Worm (Caenorhabditis elegans) whole organism, L1 larva: ENCODE data around the gene cpna-2.

Experiments used
- C04F5.9 ChIP-seq: sonication (generic microtip); optimal IDR thresholded peaks from 2 replicates; lab custom pipeline; 2016; ENCODE audit warnings: missing genetic modification characterization, missing compliant biosample characterization
- C34B4.2 ChIP-seq: sonication (generic microtip); optimal IDR thresholded peaks from 2 replicates; lab custom pipeline; 2017; ENCODE audit warnings: mild to moderate bottlenecking, missing genetic modification characterization, missing compliant biosample characterization
- ama-1 ChIP-seq: fragments of 150-350 bp; optimal IDR thresholded peaks from 2 replicates; lab custom pipeline; 2014
- blmp-1 ChIP-seq: fragments of 150-350 bp; optimal IDR thresholded peaks from 2 replicates; lab custom pipeline; 2014; ENCODE audit warnings: missing biosample characterization, missing genetic modification characterization
- ceh-8 ChIP-seq: fragments of 200-800 bp; sonication (Bioruptor generic); optimal IDR thresholded peaks from 2 replicates; lab custom pipeline; 2018; ENCODE audit warnings: mild to moderate bottlenecking, missing genetic modification characterization, moderate library complexity, missing compliant biosample characterization
- ceh-82 ChIP-seq, 3 experiments: fragments of 150-350 bp in 1 of 3; sonication (generic microtip) in 2 of 3; optimal IDR thresholded peaks; 2 replicates each; lab custom pipeline; 2014 to 2017; ENCODE audit warnings: missing biosample characterization in 3 of 3, missing genetic modification characterization in 3 of 3
- ceh-88 ChIP-seq: fragments of 200-800 bp; sonication (Bioruptor generic); IDR thresholded peaks from 2 replicates; pipeline ENCODE4 v1.3.6; 2022; ENCODE audit warnings: missing genetic modification characterization, missing compliant biosample characterization
- ceh-90 ChIP-seq: sonication (generic microtip); optimal IDR thresholded peaks from 2 replicates; lab custom pipeline; 2016; ENCODE audit warnings: missing genetic modification characterization, missing compliant biosample characterization
- dsc-1 ChIP-seq: sonication (generic microtip); optimal IDR thresholded peaks from 2 replicates; lab custom pipeline; 2016; ENCODE audit warnings: mild to moderate bottlenecking, missing genetic modification characterization, missing compliant biosample characterization
- efl-1 ChIP-seq, 4 experiments: fragments of 150-350 bp; optimal IDR thresholded peaks in 3 of 4; peaks in 1 of 4; 1 replicate in 1 of 4; 2 replicates in 3 of 4; lab custom pipeline; 2014; ENCODE audit warnings: missing biosample characterization in 2 of 4, missing genetic modification characterization in 2 of 4, missing genetic modification reagents in 2 of 4
- efl-3 ChIP-seq: fragments of 200-800 bp; sonication (Bioruptor generic); optimal IDR thresholded peaks from 2 replicates; lab custom pipeline; 2018; ENCODE audit warnings: mild to moderate bottlenecking, missing genetic modification characterization, missing compliant biosample characterization
- egl-13 ChIP-seq: sonication (generic microtip); optimal IDR thresholded peaks from 2 replicates; lab custom pipeline; 2016; ENCODE audit warnings: missing genotype, missing genetic modification reagents, missing genetic modification characterization, missing compliant biosample characterization
- elt-2 ChIP-seq: sonication (generic microtip); optimal IDR thresholded peaks from 2 replicates; lab custom pipeline; 2016; ENCODE audit warnings: missing genetic modification characterization, mild to moderate bottlenecking, inconsistent platforms, missing compliant biosample characterization, missing genetic modification reagents
- elt-3 ChIP-seq, 6 experiments: fragments of 150-350 bp in 1 of 6; sonication (generic microtip); optimal IDR thresholded peaks; 2 replicates each; lab custom pipeline; 2017 to 2018; ENCODE audit warnings: missing biosample characterization in 6 of 6, missing genetic modification characterization in 6 of 6, inconsistent platforms in 1 of 6
- fkh-10 ChIP-seq: sonication (generic microtip); optimal IDR thresholded peaks from 2 replicates; lab custom pipeline; 2017; ENCODE audit warnings: missing biosample characterization, missing genetic modification reagents, missing genetic modification characterization
- fos-1 ChIP-seq: fragments of 150-350 bp; optimal IDR thresholded peaks from 2 replicates; lab custom pipeline; 2014; ENCODE audit warnings: missing biosample characterization, missing genetic modification characterization
- grh-1 ChIP-seq: fragments of 200-800 bp; sonication (Bioruptor generic); IDR thresholded peaks from 2 replicates; pipeline ENCODE4 v1.3.6; 2022; ENCODE audit warnings: missing genetic modification reagents, missing genetic modification characterization, missing compliant biosample characterization
- jun-1 ChIP-seq: fragments of 150-350 bp; optimal IDR thresholded peaks from 2 replicates; lab custom pipeline; 2014; ENCODE audit warnings: missing biosample characterization, missing genetic modification reagents, missing genetic modification characterization
- lin-14 ChIP-seq: fragments of 200-800 bp; sonication (Bioruptor generic); optimal IDR thresholded peaks from 2 replicates; lab custom pipeline; 2018; ENCODE audit warnings: mild to moderate bottlenecking, missing genetic modification characterization, moderate library complexity, missing compliant biosample characterization
- lin-15B ChIP-seq: fragments of 150-350 bp; sonication (generic microtip); optimal IDR thresholded peaks from 3 replicates; lab custom pipeline; 2014; ENCODE audit warnings: missing biosample characterization, missing genetic modification characterization
- lin-35 ChIP-seq, 2 experiments: fragments of 150-350 bp; optimal IDR thresholded peaks; 2 replicates each; lab custom pipeline; 2014; ENCODE audit warnings: missing biosample characterization in 2 of 2, missing genetic modification characterization in 2 of 2, missing genetic modification reagents in 2 of 2
- lin-39 ChIP-seq: fragments of 150-350 bp; optimal IDR thresholded peaks from 2 replicates; lab custom pipeline; 2014; ENCODE audit warnings: missing biosample characterization, missing genetic modification reagents, missing genetic modification characterization
- lir-3 ChIP-seq: sonication (generic microtip); optimal IDR thresholded peaks from 2 replicates; lab custom pipeline; 2016; ENCODE audit warnings: mild to moderate bottlenecking, missing genetic modification characterization, moderate library complexity, missing compliant biosample characterization; ENCODE audit not compliant: poor library complexity
- lsy-2 ChIP-seq, 2 experiments: fragments of 150-350 bp; optimal IDR thresholded peaks; 2 replicates each; lab custom pipeline; 2014; ENCODE audit warnings: missing biosample characterization in 2 of 2, missing genetic modification characterization in 2 of 2
- mab-9 ChIP-seq: fragments of 200-800 bp; sonication (Bioruptor generic); IDR thresholded peaks from 2 replicates; pipeline ENCODE4 v1.3.6; 2022; ENCODE audit warnings: missing genetic modification reagents, missing genetic modification characterization, missing compliant biosample characterization
- mdl-1 ChIP-seq, 2 experiments: fragments of 150-350 bp; optimal IDR thresholded peaks; 2 replicates each; lab custom pipeline; 2014 to 2017; ENCODE audit warnings: missing biosample characterization in 2 of 2, missing genetic modification characterization in 2 of 2, inconsistent platforms in 1 of 2
- mep-1 ChIP-seq: fragments of 150-350 bp; optimal IDR thresholded peaks from 2 replicates; lab custom pipeline; 2014; ENCODE audit warnings: missing biosample characterization, missing genetic modification characterization
- nhr-20 ChIP-seq: sonication (generic microtip); optimal IDR thresholded peaks from 2 replicates; lab custom pipeline; 2016; ENCODE audit warnings: mild to moderate bottlenecking, missing genetic modification characterization, missing compliant biosample characterization
- nhr-47 ChIP-seq: sonication (generic microtip); optimal IDR thresholded peaks from 2 replicates; lab custom pipeline; 2016; ENCODE audit warnings: mild to moderate bottlenecking, missing genetic modification characterization, moderate library complexity, missing compliant biosample characterization
- nhr-76 ChIP-seq: sonication (generic microtip); optimal IDR thresholded peaks from 2 replicates; lab custom pipeline; 2017; ENCODE audit warnings: missing biosample characterization, missing genetic modification characterization
- nhr-77 ChIP-seq: fragments of 150-350 bp; optimal IDR thresholded peaks from 2 replicates; lab custom pipeline; 2014; ENCODE audit warnings: missing biosample characterization, missing genetic modification characterization
- nhr-84 ChIP-seq: sonication (generic microtip); optimal IDR thresholded peaks from 2 replicates; lab custom pipeline; 2017; ENCODE audit warnings: missing biosample characterization, missing genetic modification characterization
- nhr-85 ChIP-seq: sonication (generic microtip); peaks from one replicate; lab custom pipeline; 2016; ENCODE audit warnings: missing genetic modification characterization, inconsistent platforms, missing compliant biosample characterization
- pax-3 ChIP-seq: fragments of 200-800 bp; sonication (Bioruptor generic); optimal IDR thresholded peaks from 2 replicates; lab custom pipeline; 2018; ENCODE audit warnings: mild to moderate bottlenecking, missing genetic modification characterization, moderate library complexity, missing compliant biosample characterization
- rnt-1 ChIP-seq: sonication (generic microtip); optimal IDR thresholded peaks from 2 replicates; lab custom pipeline; 2016; ENCODE audit warnings: mild to moderate bottlenecking, missing genetic modification characterization, moderate library complexity, missing compliant biosample characterization
- skn-1 ChIP-seq: fragments of 150-350 bp; optimal IDR thresholded peaks from 2 replicates; lab custom pipeline; 2014; ENCODE audit warnings: missing biosample characterization, missing genetic modification characterization
- snu-23 ChIP-seq: sonication (generic microtip); optimal IDR thresholded peaks from 2 replicates; lab custom pipeline; 2016; ENCODE audit warnings: missing genetic modification characterization, missing compliant biosample characterization
- sptf-1 ChIP-seq: fragments of 150-350 bp; optimal IDR thresholded peaks from 2 replicates; lab custom pipeline; 2014; ENCODE audit warnings: missing biosample characterization, missing genetic modification characterization
- sup-37 ChIP-seq: fragments of 200-800 bp; sonication (Bioruptor generic); optimal IDR thresholded peaks from 2 replicates; lab custom pipeline; 2018; ENCODE audit warnings: mild to moderate bottlenecking, missing genetic modification characterization, missing compliant biosample characterization
- unc-86 ChIP-seq: sonication (generic microtip); optimal IDR thresholded peaks from 2 replicates; lab custom pipeline; 2016; ENCODE audit warnings: missing genetic modification characterization, missing compliant biosample characterization
- xbp-1 ChIP-seq: sonication (generic microtip); optimal IDR thresholded peaks from 2 replicates; lab custom pipeline; 2016; ENCODE audit warnings: missing genetic modification characterization, missing compliant biosample characterization
- zag-1 ChIP-seq: fragments of 150-350 bp; optimal IDR thresholded peaks from 2 replicates; lab custom pipeline; 2014; ENCODE audit warnings: missing biosample characterization, missing genetic modification characterization
- ztf-11 ChIP-seq, 2 experiments: sonication (generic microtip); optimal IDR thresholded peaks; 2 replicates each; lab custom pipeline; 2016 to 2017; ENCODE audit warnings: missing genetic modification characterization in 2 of 2, missing biosample characterization in 1 of 2, missing compliant biosample characterization in 1 of 2

cpna-2 gene

ce11 chrII:7792514-7792913 is 67.8 kb downstream of the cpna-2 start:
- TF ChIP-seq mab-9 (GFP tag; lab: Robert Waterston, UW) (no peak), fos-1 (tag; lab: Kevin White, UChicago) (no peak), C04F5.9 (tag; lab: Kevin White, UChicago) (no peak), C34B4.2 (tag; lab: Kevin White, UChicago) (no peak), lin-15B (no peak), sup-37 (GFP tag; lab: Kevin White, UChicago) (no peak), snu-23 (GFP tag; lab: Kevin White, UChicago) (peak; percentile 42), elt-3 (tag; optimal IDR thresholded peaks at IDR 0.05; lab: Kevin White, UChicago) (peak in 2 of 6 experiments; percentile 6 to 40), lsy-2 (tag; optimal IDR thresholded peaks at IDR 0.05; lab: Kevin White, UChicago) (peak in 1 of 2 experiments; percentile 59), nhr-47 (no peak), grh-1 (GFP tag; lab: Robert Waterston, UW) (no peak), lin-14 (peak; percentile 68), ceh-82 (tag; optimal IDR thresholded peaks at IDR 0.05; lab: Kevin White, UChicago) (no peak), rnt-1 (tag; lab: Kevin White, UChicago) (no peak), pax-3 (tag; lab: Kevin White, UChicago) (no peak), lir-3 (no peak), xbp-1 (tag; lab: Kevin White, UChicago) (no peak), nhr-85 (peak; percentile 89), ceh-90 (tag; lab: Kevin White, UChicago) (no peak), jun-1 (tag; lab: Kevin White, UChicago) (no peak), mdl-1 (tag; optimal IDR thresholded peaks at IDR 0.05; lab: Kevin White, UChicago) (no peak), ama-1 (lab: Kevin White, UChicago) (no peak), blmp-1 (tag; lab: Kevin White, UChicago) (peak; percentile 50), mep-1 (tag; lab: Kevin White, UChicago) (peak; percentile 50), ceh-88 (no peak), egl-13 (tag; lab: Kevin White, UChicago) (no peak), nhr-20 (tag; lab: Kevin White, UChicago) (peak; percentile 26)

- TF ChIP-seq efl-3 (GFP tag; lab: Kevin White, UChicago) (no peak), mep-1 (tag; lab: Kevin White, UChicago) (no peak), nhr-84 (tag; lab: Kevin White, UChicago) (no peak), unc-86 (tag; lab: Kevin White, UChicago) (no peak), nhr-20 (tag; lab: Kevin White, UChicago) (no peak), nhr-77 (tag; lab: Kevin White, UChicago) (no peak), dsc-1 (no peak), nhr-47 (no peak), lin-39 (tag; lab: Kevin White, UChicago) (no peak), lin-15B (no peak), ztf-11 (tag; optimal IDR thresholded peaks at IDR 0.05; lab: Kevin White, UChicago) (no peak), nhr-76 (tag; lab: Kevin White, UChicago) (no peak), ceh-8 (no peak), xbp-1 (tag; lab: Kevin White, UChicago) (no peak), skn-1 (no peak)
Measured at ce11 chrII:7794222-7794621, 69.5 kb downstream of the cpna-2 start, which contains the start of gene glr-4. Gene glr-4, minus strand, starts transcription at chrII:7794322.

- TF ChIP-seq lin-14 (peak; percentile 48), fkh-10 (peak; percentile 47), mdl-1 (tag; optimal IDR thresholded peaks at IDR 0.05; lab: Kevin White, UChicago) (no peak)
- TF ChIP-seq, all 84 proteins: peak for 2
Measured at ce11 chrII:7795299-7795698, 70.6 kb downstream of the cpna-2 start.

- TF ChIP-seq C04F5.9 (tag; lab: Kevin White, UChicago), result no peak
- TF ChIP-seq elt-3 (tag; optimal IDR thresholded peaks at IDR 0.05; lab: Kevin White, UChicago), result no peak
- TF ChIP-seq zag-1 (tag; lab: Kevin White, UChicago), result no peak
- TF ChIP-seq efl-1 (optimal IDR thresholded peaks at IDR 0.05; lab: Kevin White, UChicago), result no peak
- no peak for TF ChIP-seq efl-1 (GFP tag; optimal IDR thresholded peaks at IDR 0.05 in 1 of 2; lab: Kevin White, UChicago)
- TF ChIP-seq efl-3 (GFP tag; lab: Kevin White, UChicago), result no peak
- no peak for TF ChIP-seq nhr-84 (tag; lab: Kevin White, UChicago)
- no peak for TF ChIP-seq ceh-82 (tag; optimal IDR thresholded peaks at IDR 0.05; lab: Kevin White, UChicago)
- no peak for TF ChIP-seq grh-1 (GFP tag; lab: Robert Waterston, UW)
- no peak for TF ChIP-seq skn-1
- no peak for TF ChIP-seq sptf-1
- TF ChIP-seq ztf-11 (tag; optimal IDR thresholded peaks at IDR 0.05; lab: Kevin White, UChicago), result no peak
- TF ChIP-seq elt-2 (tag; lab: Kevin White, UChicago), result no peak
- TF ChIP-seq blmp-1 (tag; lab: Kevin White, UChicago), result no peak
- TF ChIP-seq lin-35 (GFP tag; optimal IDR thresholded peaks at IDR 0.05; lab: Kevin White, UChicago), result no peak
- TF ChIP-seq, all 84 proteins: peak for 0
Measured at ce11 chrII:7801255-7801654, 76.6 kb downstream of the cpna-2 start.
